Fruit fly (Drosophila melanogaster) whole organism, embryonic: ENCODE results near the gene Tom40.

Experiments used
- Ada2b ChIP-seq: fragments of 200-800 bp; sonication (Bioruptor generic); IDR thresholded peaks from 2 replicates; pipeline ENCODE4 v1.3.6; 2022; ENCODE audit warnings: missing biosample characterization, missing genetic modification characterization
- Bteb2 ChIP-seq: fragments of 200-800 bp; sonication (Bioruptor generic); optimal IDR thresholded peaks from 2 replicates; lab custom pipeline; 2016; ENCODE audit warnings: missing biosample characterization, missing genetic modification characterization
- CG10267 ChIP-seq: fragments of 200-800 bp; sonication (Bioruptor generic); optimal IDR thresholded peaks from 2 replicates; lab custom pipeline; 2018; ENCODE audit warnings: missing biosample characterization, mild to moderate bottlenecking, missing genetic modification characterization, moderate library complexity
- CG10274 ChIP-seq: fragments of 200-800 bp; sonication (Bioruptor generic); optimal IDR thresholded peaks from 3 replicates; lab custom pipeline; 2017; ENCODE audit warnings: missing biosample characterization, mild to moderate bottlenecking, missing genetic modification characterization
- CG10431 ChIP-seq: fragments of 200-800 bp; sonication (Bioruptor generic); optimal IDR thresholded peaks from 3 replicates; lab custom pipeline; 2018; ENCODE audit warnings: missing biosample characterization, mild to moderate bottlenecking, missing genetic modification characterization
- CG13296 ChIP-seq: fragments of 200-800 bp; sonication (Bioruptor generic); optimal IDR thresholded peaks from 3 replicates; lab custom pipeline; 2018; ENCODE audit warnings: missing biosample characterization, mild to moderate bottlenecking, missing genetic modification characterization
- CG14050 ChIP-seq: fragments of 200-800 bp; sonication (Bioruptor generic); IDR thresholded peaks from 3 replicates; pipeline ENCODE4 v1.3.6; 2022; ENCODE audit warnings: missing biosample characterization, missing genetic modification characterization
- CG14667 ChIP-seq: fragments of 200-800 bp; sonication (Bioruptor generic); IDR thresholded peaks from 2 replicates; pipeline ENCODE4 v1.3.6; 2022; ENCODE audit warnings: missing biosample characterization, missing genetic modification characterization
- CG15073 ChIP-seq: fragments of 200-800 bp; sonication (Bioruptor generic); optimal IDR thresholded peaks from 2 replicates; lab custom pipeline; 2016; ENCODE audit warnings: missing biosample characterization, missing genetic modification characterization
- CG16813 ChIP-seq: fragments of 200-800 bp; sonication (Bioruptor generic); IDR thresholded peaks from 3 replicates; pipeline ENCODE4 v1.3.6; 2022; ENCODE audit warnings: missing biosample characterization, missing genetic modification characterization; ENCODE audit not compliant: partially characterized antibody
- CG17829 ChIP-seq: fragments of 200-800 bp; optimal IDR thresholded peaks from 2 replicates; lab custom pipeline; 2019; ENCODE audit warnings: missing biosample characterization, mild to moderate bottlenecking, missing genetic modification characterization, moderate library complexity
- CG3281 ChIP-seq: fragments of 200-800 bp; sonication (Bioruptor generic); optimal IDR thresholded peaks from 3 replicates; lab custom pipeline; 2017; ENCODE audit warnings: missing biosample characterization, mild to moderate bottlenecking, missing genetic modification characterization
- CG34422 ChIP-seq: fragments of 200-800 bp; sonication (Bioruptor generic); IDR thresholded peaks from 3 replicates; pipeline ENCODE4 v1.3.6; 2022; ENCODE audit warnings: missing biosample characterization, missing genetic modification characterization
- CG4404 ChIP-seq: fragments of 200-800 bp; sonication (Bioruptor generic); IDR thresholded peaks from 2 replicates; pipeline ENCODE4 v1.3.6; 2022; ENCODE audit warnings: missing biosample characterization, missing genetic modification characterization
- CG4707 ChIP-seq: fragments of 200-800 bp; sonication (Bioruptor generic); optimal IDR thresholded peaks from 2 replicates; lab custom pipeline; 2018; ENCODE audit warnings: missing biosample characterization, mild to moderate bottlenecking, missing genetic modification characterization, moderate library complexity
- CG8290 ChIP-seq, 3 experiments: fragments of 200-800 bp; sonication (Bioruptor generic); optimal IDR thresholded peaks; 2 replicates each; lab custom pipeline; 2016 to 2019; ENCODE audit warnings: missing biosample characterization in 3 of 3, missing genetic modification characterization in 3 of 3, mild to moderate bottlenecking in 2 of 3, moderate library complexity in 1 of 3
- CG8478 ChIP-seq: fragments of >200 bp; optimal IDR thresholded peaks from 2 replicates; lab custom pipeline; 2018
- H2.0 ChIP-seq: fragments of 200-800 bp; sonication (Bioruptor generic); IDR thresholded peaks from 2 replicates; pipeline ENCODE4 v1.3.6; 2022; ENCODE audit warnings: missing biosample characterization, missing genetic modification characterization
- HHEX ChIP-seq: fragments of 200-800 bp; sonication (Bioruptor generic); optimal IDR thresholded peaks from 3 replicates; lab custom pipeline; 2017; ENCODE audit warnings: missing biosample characterization, mild to moderate bottlenecking, missing genetic modification characterization, missing genetic modification reagents
- Hr51 ChIP-seq, 2 experiments: fragments of 200-800 bp; sonication (Bioruptor generic); optimal IDR thresholded peaks; 2 replicates in 1 of 2; 3 replicates in 1 of 2; lab custom pipeline; 2016 to 2018; ENCODE audit warnings: missing biosample characterization in 2 of 2, missing genetic modification characterization in 2 of 2, mild to moderate bottlenecking in 1 of 2, moderate library complexity in 1 of 2
- Med ChIP-seq: fragments of 200-800 bp; sonication (Bioruptor generic); peaks from one replicate; lab custom pipeline; 2016; ENCODE audit warnings: missing biosample characterization, missing genetic modification characterization, mild to moderate bottlenecking, inconsistent platforms, moderate library complexity
- Poxn ChIP-seq: fragments of 200-800 bp; sonication (Bioruptor generic); IDR thresholded peaks from 2 replicates; pipeline ENCODE4 v1.3.6; 2022; ENCODE audit warnings: missing biosample characterization, missing genetic modification characterization
- Rx ChIP-seq: fragments of 200-800 bp; sonication (Bioruptor generic); IDR thresholded peaks from 2 replicates; pipeline ENCODE4 v1.3.6; 2022; ENCODE audit warnings: missing biosample characterization, missing genetic modification characterization
- Six4 ChIP-seq: fragments of 200-800 bp; sonication (Bioruptor generic); optimal IDR thresholded peaks from 2 replicates; lab custom pipeline; 2016; ENCODE audit warnings: missing biosample characterization, missing genetic modification characterization
- Ssrp ChIP-seq: fragments of 200-800 bp; sonication (Bioruptor generic); optimal IDR thresholded peaks from 2 replicates; lab custom pipeline; 2018; ENCODE audit warnings: missing biosample characterization, mild to moderate bottlenecking, missing genetic modification characterization, moderate library complexity
- ap ChIP-seq: fragments of 200-800 bp; sonication (Bioruptor generic); IDR thresholded peaks from 2 replicates; pipeline ENCODE4 v1.3.6; 2022; ENCODE audit warnings: missing biosample characterization, missing genetic modification characterization
- ara ChIP-seq: fragments of 200-800 bp; sonication (Bioruptor generic); IDR thresholded peaks from 2 replicates; pipeline ENCODE4 v1.3.6; 2022; ENCODE audit warnings: missing biosample characterization, missing genetic modification characterization
- btn ChIP-seq: fragments of 200-800 bp; sonication (Bioruptor generic); optimal IDR thresholded peaks from 2 replicates; lab custom pipeline; 2016; ENCODE audit warnings: missing biosample characterization, missing genetic modification characterization
- ci ChIP-seq: fragments of 200-800 bp; sonication (Bioruptor generic); IDR thresholded peaks from 3 replicates; pipeline ENCODE4 v1.3.6; 2022; ENCODE audit warnings: missing biosample characterization, missing genetic modification characterization
- dmrt99B ChIP-seq: fragments of 200-800 bp; sonication (Bioruptor generic); optimal IDR thresholded peaks from 2 replicates; lab custom pipeline; 2018; ENCODE audit warnings: missing biosample characterization, mild to moderate bottlenecking, missing genetic modification characterization, moderate library complexity
- emc ChIP-seq: fragments of 200-800 bp; sonication (Bioruptor generic); optimal IDR thresholded peaks from 2 replicates; lab custom pipeline; 2016; ENCODE audit warnings: missing biosample characterization, missing genetic modification characterization
- fru ChIP-seq: fragments of >200 bp; optimal IDR thresholded peaks from 2 replicates; lab custom pipeline; 2017
- grau ChIP-seq: fragments of 200-800 bp; optimal IDR thresholded peaks from 3 replicates; lab custom pipeline; 2019; ENCODE audit warnings: missing biosample characterization, mild to moderate bottlenecking, missing genetic modification characterization, moderate library complexity
- klu ChIP-seq: fragments of 200-800 bp; sonication (Bioruptor generic); IDR thresholded peaks from 2 replicates; pipeline ENCODE4 v1.3.6; 2022; ENCODE audit warnings: missing biosample characterization, missing genetic modification characterization
- mirr ChIP-seq: fragments of 200-800 bp; sonication (Bioruptor generic); optimal IDR thresholded peaks from 3 replicates; lab custom pipeline; 2018; ENCODE audit warnings: missing biosample characterization, mild to moderate bottlenecking, missing genetic modification characterization
- mld ChIP-seq: fragments of 200-800 bp; sonication (Bioruptor generic); IDR thresholded peaks from 3 replicates; pipeline ENCODE4 v1.3.6; 2022; ENCODE audit warnings: missing biosample characterization, missing genetic modification characterization; ENCODE audit not compliant: partially characterized antibody
- nmo ChIP-seq: fragments of 200-800 bp; sonication (Bioruptor generic); optimal IDR thresholded peaks from 2 replicates; lab custom pipeline; 2018; ENCODE audit warnings: missing biosample characterization, mild to moderate bottlenecking, missing genetic modification characterization, moderate library complexity
- pb ChIP-seq: fragments of 200-800 bp; sonication (Bioruptor generic); optimal IDR thresholded peaks from 3 replicates; lab custom pipeline; 2016; ENCODE audit warnings: missing biosample characterization, missing genetic modification characterization
- phol ChIP-seq: fragments of 200-800 bp; sonication (Bioruptor generic); optimal IDR thresholded peaks from 3 replicates; lab custom pipeline; 2018; ENCODE audit warnings: missing biosample characterization, mild to moderate bottlenecking, missing genetic modification characterization, moderate library complexity
- ranshi ChIP-seq: fragments of 200-800 bp; sonication (Bioruptor generic); IDR thresholded peaks from 2 replicates; pipeline ENCODE4 v1.3.6; 2022; ENCODE audit warnings: missing biosample characterization, missing genetic modification characterization
- so ChIP-seq: fragments of 200-800 bp; sonication (Bioruptor generic); IDR thresholded peaks from 3 replicates; pipeline ENCODE4 v1.3.6; 2022; ENCODE audit warnings: missing biosample characterization, missing genetic modification characterization
- sr ChIP-seq: fragments of 200-800 bp; sonication (Bioruptor generic); IDR thresholded peaks from 3 replicates; pipeline ENCODE4 v1.3.6; 2022; ENCODE audit warnings: missing biosample characterization, missing genetic modification characterization
- stc ChIP-seq: fragments of 200-800 bp; sonication (Bioruptor generic); IDR thresholded peaks from 2 replicates; pipeline ENCODE4 v1.3.6; 2022; ENCODE audit warnings: missing biosample characterization, missing genetic modification characterization
- sug ChIP-seq: fragments of 200-800 bp; optimal IDR thresholded peaks from 2 replicates; lab custom pipeline; 2019; ENCODE audit warnings: missing biosample characterization, mild to moderate bottlenecking, missing genetic modification characterization, moderate library complexity
- tio ChIP-seq: fragments of 200-800 bp; sonication (Bioruptor generic); optimal IDR thresholded peaks from 2 replicates; lab custom pipeline; 2017; ENCODE audit warnings: missing biosample characterization, missing genetic modification characterization, inconsistent platforms
- trem ChIP-seq: fragments of 200-800 bp; optimal IDR thresholded peaks from 3 replicates; lab custom pipeline; 2019; ENCODE audit warnings: missing biosample characterization, mild to moderate bottlenecking, missing genetic modification characterization, moderate library complexity
- trh ChIP-seq: fragments of 200-800 bp; sonication (Bioruptor generic); optimal IDR thresholded peaks from 2 replicates; lab custom pipeline; 2016; ENCODE audit warnings: missing biosample characterization, missing genetic modification characterization
- ttk ChIP-seq: fragments of 200-800 bp; sonication (Bioruptor generic); IDR thresholded peaks from 2 replicates; pipeline ENCODE4 v2.1.2; 2022; ENCODE audit warnings: missing biosample characterization, missing genetic modification characterization
- twi ChIP-seq: fragments of 200-800 bp; optimal IDR thresholded peaks from 2 replicates; lab custom pipeline; 2019; ENCODE audit warnings: missing biosample characterization, mild to moderate bottlenecking, missing genetic modification characterization, moderate library complexity
- wdn ChIP-seq: fragments of 200-800 bp; sonication (Bioruptor generic); IDR thresholded peaks from 2 replicates; pipeline ENCODE4 v1.3.6; 2022; ENCODE audit warnings: missing biosample characterization, missing genetic modification characterization
- wor ChIP-seq: fragments of 200-800 bp; sonication (Bioruptor generic); IDR thresholded peaks from 2 replicates; pipeline ENCODE4 v1.3.6; 2022; ENCODE audit warnings: missing biosample characterization, missing genetic modification characterization
- z ChIP-seq: fragments of 200-800 bp; sonication (Bioruptor generic); IDR thresholded peaks from 3 replicates; pipeline ENCODE4 v1.3.6; 2022; ENCODE audit warnings: missing biosample characterization, missing genetic modification characterization

Tom40 gene

DNA sequence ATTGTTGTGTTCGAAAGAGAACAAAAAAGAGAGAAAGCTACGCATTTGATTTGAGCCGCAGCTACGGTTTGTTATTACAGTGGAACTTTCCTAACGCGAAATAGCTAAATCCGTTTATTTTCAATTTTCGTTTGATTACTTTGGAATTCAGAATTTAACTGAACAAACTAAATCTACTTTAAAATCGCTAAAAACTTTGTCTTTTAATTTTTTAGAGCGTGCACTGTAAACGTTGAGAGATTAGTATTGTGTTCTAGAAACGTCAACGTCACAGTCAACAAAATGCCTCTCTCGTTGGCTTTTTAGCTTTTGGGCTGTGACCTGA lies 44.0 kb upstream of the Tom40 start (continued):
- peak; percentile 6; the same call in 1 of the 3 replicates for TF ChIP-seq sr (GFP tag; lab: Robert Waterston, UW)
- TF ChIP-seq twi = no peak
- TF ChIP-seq klu (GFP tag; lab: Robert Waterston, UW) = 0 out of 2 replicates have a peak, but pooled peaks have one; percentile 13
- no peak for TF ChIP-seq fru (lab: Kevin White, UChicago)
- TF ChIP-seq HHEX (GFP tag; lab: Kevin White, UChicago) = peak; percentile 66
- TF ChIP-seq CG4707 (GFP tag; lab: Kevin White, UChicago) = peak; percentile 5
- TF ChIP-seq Six4 (GFP tag; lab: Kevin White, UChicago) = peak; percentile 16
- peak; percentile 7 for TF ChIP-seq sug (tag; lab: Kevin White, UChicago)
- peak; percentile 55 for TF ChIP-seq phol (tag; lab: Kevin White, UChicago)
- peak; percentile 61 for TF ChIP-seq nmo (GFP tag; lab: Kevin White, UChicago)
- TF ChIP-seq CG13296 = peak; percentile 63
- TF ChIP-seq CG14667 (GFP tag; lab: Robert Waterston, UW) = peak; percentile 59; the same call in 1 of the 2 replicates
- peak; percentile 68 for TF ChIP-seq Ada2b
- TF ChIP-seq CG8478 (lab: Kevin White, UChicago) = no peak
- no peak for TF ChIP-seq CG8290 (GFP tag; optimal IDR thresholded peaks at IDR 0.05; lab: Kevin White, UChicago)
- peak in 1 of 2 experiments; percentile 77 for TF ChIP-seq CG8290 (tag; optimal IDR thresholded peaks at IDR 0.05; lab: Kevin White, UChicago)
- 0 out of 2 replicates have a peak, but pooled peaks have one; percentile 18 for TF ChIP-seq ap (GFP tag; lab: Robert Waterston, UW)
- peak; percentile 76 for TF ChIP-seq CG3281 (GFP tag; lab: Kevin White, UChicago)
- no peak for TF ChIP-seq mirr
- peak; percentile 95 for TF ChIP-seq Med (GFP tag; lab: Kevin White, UChicago)
- peak; percentile 54 for TF ChIP-seq CG17829 (tag; lab: Kevin White, UChicago)
- TF ChIP-seq CG10431 (GFP tag; lab: Kevin White, UChicago) = no peak
- TF ChIP-seq Hr51 (GFP tag; optimal IDR thresholded peaks at IDR 0.05; lab: Kevin White, UChicago) = peak; percentile 5 to 76
- peak; percentile 75; the same call in 2 of the 3 replicates for TF ChIP-seq so (GFP tag; lab: Robert Waterston, UW)
- TF ChIP-seq ranshi = peak; percentile 79
- TF ChIP-seq mld (GFP tag; lab: Robert Waterston, UW) = no peak
- TF ChIP-seq dmrt99B (tag; lab: Kevin White, UChicago) = peak; percentile 89
- peak; percentile 48 for TF ChIP-seq CG4404 (GFP tag; lab: Robert Waterston, UW)
- 0 out of 3 replicates have a peak, but pooled peaks have one; percentile 6 for TF ChIP-seq z (GFP tag; lab: Robert Waterston, UW)
- peak; percentile 63 for TF ChIP-seq Bteb2
- TF ChIP-seq grau (tag; lab: Kevin White, UChicago) = peak; percentile 97
- TF ChIP-seq CG10274 (GFP tag; lab: Kevin White, UChicago) = peak; percentile 11
- peak; percentile 31 for TF ChIP-seq emc
- peak; percentile 31 for TF ChIP-seq CG10267 (tag; lab: Kevin White, UChicago)
- peak; percentile 60 for TF ChIP-seq H2.0 (GFP tag; lab: Robert Waterston, UW)
- TF ChIP-seq stc = peak; percentile 75
- TF ChIP-seq wdn = no peak
- no peak for TF ChIP-seq CG15073 (GFP tag; lab: Kevin White, UChicago)
- TF ChIP-seq trh = no peak
- TF ChIP-seq trem = peak; percentile 31
- peak; percentile 83 for TF ChIP-seq CG34422 (GFP tag; lab: Robert Waterston, UW)
- peak; percentile 55; the same call in 1 of the 2 replicates for TF ChIP-seq ttk
- TF ChIP-seq CG14050 = peak; percentile 62; the same call in 2 of the 3 replicates
- TF ChIP-seq CG16813 (GFP tag; lab: Robert Waterston, UW) = no peak
- peak; percentile 37 for TF ChIP-seq tio (GFP tag; lab: Kevin White, UChicago)
- peak; percentile 74; the same call in 1 of the 2 replicates for TF ChIP-seq ara (GFP tag; lab: Robert Waterston, UW)
- peak; percentile 21 for TF ChIP-seq pb (GFP tag; lab: Kevin White, UChicago)
- peak; percentile 55 for TF ChIP-seq Rx (GFP tag; lab: Robert Waterston, UW)
- TF ChIP-seq ci = peak; percentile 86
- TF ChIP-seq btn (GFP tag; lab: Kevin White, UChicago) = no peak
- TF ChIP-seq Poxn (GFP tag; lab: Robert Waterston, UW) = no peak
- TF ChIP-seq Ssrp (tag; lab: Kevin White, UChicago) = peak; percentile 24
- TF ChIP-seq wor (GFP tag; lab: Robert Waterston, UW) = no peak
